Worm (Caenorhabditis elegans) whole organism, mixed stage, embryonic: ENCODE measurements around the gene wah-1.

Experiments used
- ceh-83 ChIP-seq: fragments of 200-800 bp; sonication (Bioruptor generic); optimal IDR thresholded peaks from 2 replicates; lab custom pipeline; 2018; ENCODE audit warnings: mild to moderate bottlenecking, missing genetic modification characterization, missing compliant biosample characterization
- ces-1 ChIP-seq: fragments of 150-350 bp; optimal IDR thresholded peaks from 2 replicates; lab custom pipeline; 2014; ENCODE audit warnings: missing biosample characterization, missing genetic modification reagents, missing genetic modification characterization
- lin-13 ChIP-seq: fragments of 150-350 bp; optimal IDR thresholded peaks from 2 replicates; lab custom pipeline; 2014; ENCODE audit warnings: missing biosample characterization, missing genetic modification characterization
- lsy-2 ChIP-seq: fragments of 150-350 bp; optimal IDR thresholded peaks from 2 replicates; lab custom pipeline; 2014; ENCODE audit warnings: missing biosample characterization, missing genetic modification characterization
- nhr-2 ChIP-seq: fragments of 150-350 bp; optimal IDR thresholded peaks from 2 replicates; lab custom pipeline; 2014; ENCODE audit warnings: missing biosample characterization, missing genetic modification characterization
- nhr-237 ChIP-seq: fragments of 150-350 bp; optimal IDR thresholded peaks from 2 replicates; lab custom pipeline; 2014; ENCODE audit warnings: missing biosample characterization, missing genetic modification characterization
- nhr-28 ChIP-seq: fragments of 150-350 bp; optimal IDR thresholded peaks from 2 replicates; lab custom pipeline; 2014; ENCODE audit warnings: missing biosample characterization, missing genetic modification characterization
- snpc-4 ChIP-seq: fragments of 150-350 bp; optimal IDR thresholded peaks from 2 replicates; lab custom pipeline; 2014; ENCODE audit warnings: missing biosample characterization, missing genetic modification characterization
- unc-62 ChIP-seq: fragments of 150-350 bp; optimal IDR thresholded peaks from 2 replicates; lab custom pipeline; 2014; ENCODE audit warnings: missing biosample characterization, missing genetic modification reagents, missing genetic modification characterization
- ztf-11 ChIP-seq: fragments of 150-350 bp; optimal IDR thresholded peaks from 2 replicates; lab custom pipeline; 2014; ENCODE audit warnings: missing biosample characterization, missing genetic modification characterization

- TF ChIP-seq lin-13 (tag; lab: Kevin White, UChicago) (no peak), ztf-11 (tag; lab: Kevin White, UChicago) (no peak), ceh-83 (no peak), lsy-2 (tag; lab: Kevin White, UChicago) (no peak), nhr-28 (no peak), unc-62 (GFP tag; lab: Kevin White, UChicago) (no peak), snpc-4 (tag; lab: Kevin White, UChicago) (no peak), nhr-237 (tag; lab: Kevin White, UChicago) (no peak), ces-1 (no peak), nhr-2 (tag; lab: Kevin White, UChicago) (no peak)
Measured at ce11 chrIII:11981539-11981938, 8.4 kb upstream of the wah-1 start.
